Fruit fly (Drosophila melanogaster) whole organism, wandering third instar larva: ENCODE data around the gene CG11629.

Source experiments
- Dfd ChIP-seq: fragments of >200 bp; optimal IDR thresholded peaks from 2 replicates; lab custom pipeline; 2017; ENCODE audit warnings: missing biosample characterization, missing genetic modification characterization
- Hr78 ChIP-seq: fragments of >200 bp; optimal IDR thresholded peaks from 2 replicates; lab custom pipeline; 2017; ENCODE audit warnings: missing biosample characterization, missing genetic modification characterization
- Hr83 ChIP-seq: fragments of 200-300 bp; sonication (Bioruptor generic); optimal IDR thresholded peaks from 2 replicates; lab custom pipeline; 2016; ENCODE audit warnings: missing biosample characterization, mild to moderate bottlenecking, missing genetic modification characterization, moderate library complexity; ENCODE audit not compliant: poor library complexity, severe bottlenecking
- Jra ChIP-seq: sonication (Bioruptor generic); optimal IDR thresholded peaks from 2 replicates; lab custom pipeline; 2016; ENCODE audit warnings: missing biosample characterization, missing genetic modification characterization
- Myc ChIP-seq: fragments of >200 bp; optimal IDR thresholded peaks from 2 replicates; lab custom pipeline; 2017
- jim ChIP-seq: fragments of 175-275, 200-325 bp; sonication (Bioruptor generic); optimal IDR thresholded peaks from 2 replicates; lab custom pipeline; 2016; ENCODE audit warnings: missing biosample characterization, mild to moderate bottlenecking, missing genetic modification characterization
- lola ChIP-seq: fragments of >200 bp; optimal IDR thresholded peaks from 2 replicates; lab custom pipeline; 2017; ENCODE audit warnings: missing biosample characterization, missing genetic modification characterization
- sage ChIP-seq: fragments of 200-800 bp; sonication (Bioruptor generic); optimal IDR thresholded peaks from 2 replicates; lab custom pipeline; 2016; ENCODE audit warnings: missing biosample characterization, mild to moderate bottlenecking, missing genetic modification characterization

- TF ChIP-seq Hr83 (GFP tag; lab: Kevin White, UChicago) (no peak), jim (GFP tag; lab: Kevin White, UChicago) (no peak), lola (GFP tag; lab: Kevin White, UChicago) (no peak), Hr78 (no peak), Jra (no peak), Dfd (GFP tag; lab: Kevin White, UChicago) (no peak), sage (no peak), Myc (lab: Kevin White, UChicago) (no peak)
Observed at dm6 chr2L:21905989-21906388, 7.9 kb upstream of the CG11629 start, which contains the start of gene CG1428.
